Fruit fly (Drosophila melanogaster) ovary, adult (tissue): ENCODE results near the gene Pde1c.

Experiments
- CG17801 ChIP-seq: fragments of 200-800 bp; optimal IDR thresholded peaks from 2 replicates; lab custom pipeline; 2019; ENCODE audit warnings: missing biosample characterization, mild to moderate bottlenecking, missing genetic modification characterization, moderate library complexity; ENCODE audit not compliant: partially characterized antibody

The Pde1c gene

dm6 chr2L:11874232-11874765 is 54.1 kb downstream of the Pde1c start:
- TF ChIP-seq CG17801 = no peak

- TF ChIP-seq CG17801 = no peak
Observed at dm6 chr2L:11870867-11871452, 57.4 kb downstream of the Pde1c start.

DNA sequence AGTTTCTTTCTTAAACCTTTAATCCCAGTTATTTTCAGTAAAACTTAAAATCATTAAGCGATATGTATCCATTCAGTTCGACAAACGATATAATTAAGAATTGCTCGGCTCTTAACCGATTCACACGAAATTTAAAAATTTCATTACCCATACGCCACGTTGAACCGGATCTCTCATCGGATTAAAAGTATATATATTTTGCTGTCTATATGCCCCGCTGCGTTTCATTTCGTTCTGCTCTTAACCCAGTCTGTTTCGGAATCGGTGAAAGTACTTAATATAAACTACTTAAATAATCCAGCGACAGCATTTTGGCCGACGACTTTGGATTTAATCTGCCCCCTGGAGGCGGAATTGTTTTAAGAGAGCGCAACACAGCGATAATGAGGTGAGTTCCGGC is 75.2 kb downstream of the Pde1c start, which contains the start of gene CG42751:
Gene CG42751, plus strand, starts transcription at position 301 of the 400 bp plus-strand sequence.
- no peak for TF ChIP-seq CG17801

- no peak for TF ChIP-seq CG17801
Observed at dm6 chr2L:11849658-11850057, 78.7 kb downstream of the Pde1c start, which contains the start of gene Mal-B2. Gene Mal-B2, plus strand, starts transcription at chr2L:11849958.

DNA sequence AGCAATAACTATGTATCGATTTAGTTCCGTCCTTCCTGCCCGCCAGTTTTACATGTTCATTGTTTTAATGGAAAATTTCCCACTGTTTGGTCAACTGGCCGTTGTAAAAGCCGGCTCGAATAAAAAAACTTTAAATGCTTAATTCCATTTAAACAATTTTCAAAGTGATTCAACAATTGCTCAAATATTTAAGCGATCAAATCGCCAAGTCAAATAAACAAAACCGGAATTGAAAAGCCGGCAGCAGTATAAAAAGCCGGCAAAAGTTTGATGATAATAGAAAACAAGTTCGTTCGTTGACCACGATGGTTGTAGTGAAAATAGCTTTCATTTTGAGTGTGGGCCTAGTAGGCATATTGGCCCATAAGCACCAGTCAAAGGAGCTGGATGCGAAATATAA is 81.4 kb downstream of the Pde1c start, which contains the start of gene Mal-B1:
Gene Mal-B1, plus strand, starts transcription at position 301 of the 400 bp plus-strand sequence.
- TF ChIP-seq CG17801 = no peak

DNA sequence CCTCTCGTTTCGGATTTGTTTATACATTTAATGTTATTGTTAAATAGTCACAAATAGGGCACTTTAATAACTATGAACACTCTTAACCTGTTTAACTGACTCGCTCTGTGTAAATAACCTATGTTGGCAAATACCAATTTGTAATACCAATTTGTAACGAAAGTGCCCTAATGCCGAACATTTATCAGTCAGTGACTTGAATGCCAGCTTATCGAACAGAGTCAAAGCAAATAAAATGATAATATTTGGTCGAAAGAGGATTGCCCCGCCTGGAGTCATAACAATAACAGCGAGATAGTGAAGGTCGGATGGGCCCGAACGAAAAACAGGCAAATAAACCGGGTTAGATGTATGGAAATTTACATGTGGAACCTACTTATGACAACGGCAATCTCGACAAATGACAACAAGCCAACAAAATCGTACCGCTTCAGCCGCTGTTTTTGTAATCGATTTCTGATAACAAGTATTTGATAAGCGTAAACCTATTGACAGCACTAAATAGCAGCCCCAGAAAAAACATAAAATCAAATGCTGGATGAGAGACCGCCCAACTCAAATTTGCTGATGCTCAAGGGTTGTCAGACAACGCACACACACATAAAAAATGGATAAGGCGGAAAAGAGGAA is 83.1 kb downstream of the Pde1c start:
- TF ChIP-seq CG17801 = no peak

- TF ChIP-seq CG17801 = no peak
Observed at dm6 chr2L:11844278-11844677, 84.1 kb downstream of the Pde1c start.

DNA sequence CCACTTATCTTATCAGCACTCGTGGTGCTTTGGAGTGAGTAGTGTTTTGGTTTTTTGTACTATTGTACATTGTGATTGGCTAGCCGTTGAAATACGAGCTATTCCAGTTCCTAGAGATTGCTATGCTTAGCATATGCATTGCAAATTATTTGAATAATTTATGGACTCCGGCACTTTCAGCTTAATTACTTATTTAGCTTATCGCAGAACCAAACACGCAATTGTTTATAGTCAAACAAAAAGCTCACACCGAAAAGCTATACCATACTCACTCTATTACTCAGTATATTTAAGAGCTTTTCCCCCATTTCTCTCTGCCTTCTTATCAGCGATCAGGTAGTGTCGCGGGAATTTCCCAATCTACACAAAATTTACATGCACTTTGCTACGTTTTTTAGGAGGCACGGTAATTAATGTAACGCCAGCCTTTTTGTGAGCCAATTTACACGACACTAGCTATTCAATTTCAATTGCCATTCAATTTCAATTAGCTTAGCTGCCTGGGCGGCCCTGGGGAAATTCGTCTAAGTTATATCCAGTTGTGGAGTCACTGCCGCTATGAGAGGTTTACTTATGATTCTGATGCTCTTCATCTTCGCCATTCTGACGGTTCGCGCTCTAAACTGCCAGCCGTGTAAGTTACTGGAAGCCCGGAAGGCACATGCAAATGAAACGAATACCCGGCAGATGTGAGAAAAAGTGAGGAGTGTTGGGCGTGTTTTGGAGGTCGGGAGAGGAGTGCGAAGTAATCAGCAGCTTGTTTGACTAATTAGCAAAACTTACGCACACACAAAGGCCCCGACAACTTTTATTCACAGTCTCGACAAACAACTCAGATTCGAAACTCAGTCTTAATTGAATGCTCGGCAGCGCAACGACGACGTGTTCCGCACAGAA is 85.8 kb downstream of the Pde1c start, which contains the start of the genes CG44008, CG14933, CG46426 and CG42486:
Gene CG44008, minus strand, starts transcription at position 155 of the 897 bp plus-strand sequence.
Gene CG14933, plus strand, starts transcription at position 538 of the 897 bp plus-strand sequence.
Gene CG46426, plus strand, starts transcription at position 538 of the 897 bp plus-strand sequence.
Gene CG42486, plus strand, starts transcription at position 847 of the 897 bp plus-strand sequence.
- TF ChIP-seq CG17801 = no peak

dm6 chr2L:11841538-11841937 is 86.8 kb downstream of the Pde1c start:
- TF ChIP-seq CG17801 = no peak

DNA sequence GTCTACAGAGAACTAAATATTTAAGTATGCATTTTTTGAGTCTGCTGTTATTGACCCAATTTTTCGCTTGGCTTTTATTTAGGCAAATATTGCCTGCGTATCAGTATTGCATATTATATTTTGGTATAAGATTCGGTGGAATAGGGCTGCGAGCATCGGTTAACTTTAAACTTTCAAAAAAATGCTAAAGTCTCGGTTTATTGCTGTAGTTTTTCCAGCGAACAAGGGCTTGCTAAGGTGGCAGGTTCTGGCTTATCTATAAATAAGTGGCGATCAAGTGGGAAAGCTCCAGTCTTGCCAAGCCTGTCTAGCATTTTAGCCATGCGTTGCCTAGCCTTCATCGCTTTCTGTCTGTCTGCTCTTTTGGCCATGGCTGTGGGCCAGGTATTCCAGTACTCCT is 88.0 kb downstream of the Pde1c start, which contains the start of gene CG31704:
Gene CG31704, plus strand, starts transcription at position 301 of the 400 bp plus-strand sequence.
- no peak for TF ChIP-seq CG17801

- no peak for TF ChIP-seq CG17801
Observed at dm6 chr2L:11839612-11840011, 88.8 kb downstream of the Pde1c start, which contains the start of gene Sfp33A3. Gene Sfp33A3, plus strand, starts transcription at chr2L:11839912.

DNA sequence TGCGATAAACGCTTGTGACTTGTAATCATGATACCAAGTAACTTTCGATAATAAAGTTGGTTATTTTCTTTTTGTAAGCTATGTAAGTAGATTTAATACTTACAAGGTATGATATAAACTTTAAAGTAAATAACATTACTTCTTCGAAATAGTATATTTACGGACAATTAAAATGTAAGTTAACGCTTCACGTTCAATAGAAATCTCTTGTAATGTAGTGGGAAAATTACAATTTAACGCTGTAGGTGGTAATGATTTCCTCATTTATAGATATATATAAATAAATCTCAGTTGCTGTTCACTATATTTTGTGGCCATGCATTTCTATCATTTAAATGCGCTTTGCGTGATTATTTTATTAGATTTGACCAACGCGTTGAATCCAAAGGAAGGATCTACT is 91.0 kb downstream of the Pde1c start, which contains the start of gene Sfp33A2:
Gene Sfp33A2, plus strand, starts transcription at position 301 of the 400 bp plus-strand sequence.
- no peak for TF ChIP-seq CG17801

DNA sequence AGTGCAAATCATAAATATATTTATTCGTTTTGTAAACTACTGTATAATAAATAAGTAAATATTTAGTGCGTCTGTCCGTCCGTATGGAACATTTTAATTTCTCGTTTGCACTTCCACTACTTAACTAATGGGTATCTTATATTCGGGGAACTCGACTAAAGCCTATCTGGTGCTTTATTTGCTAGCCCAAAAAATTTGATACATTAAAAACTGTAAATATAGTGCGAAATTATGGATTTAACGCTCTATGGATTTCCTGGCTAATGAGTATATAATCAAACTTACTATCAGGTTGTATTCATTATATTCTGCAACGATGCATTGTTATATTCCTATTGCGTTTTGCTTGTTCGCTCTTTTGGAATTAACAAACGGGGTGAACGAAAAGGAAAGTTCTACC is 91.4 kb downstream of the Pde1c start, which contains the start of gene Sfp33A4:
Gene Sfp33A4, plus strand, starts transcription at position 301 of the 400 bp plus-strand sequence.
- TF ChIP-seq CG17801 = no peak

dm6 chr2L:11834308-11834707 is 94.1 kb downstream of the Pde1c start, which contains the start of gene CG45012:
Gene CG45012, plus strand, starts transcription at chr2L:11834608.
- TF ChIP-seq CG17801 = no peak

DNA sequence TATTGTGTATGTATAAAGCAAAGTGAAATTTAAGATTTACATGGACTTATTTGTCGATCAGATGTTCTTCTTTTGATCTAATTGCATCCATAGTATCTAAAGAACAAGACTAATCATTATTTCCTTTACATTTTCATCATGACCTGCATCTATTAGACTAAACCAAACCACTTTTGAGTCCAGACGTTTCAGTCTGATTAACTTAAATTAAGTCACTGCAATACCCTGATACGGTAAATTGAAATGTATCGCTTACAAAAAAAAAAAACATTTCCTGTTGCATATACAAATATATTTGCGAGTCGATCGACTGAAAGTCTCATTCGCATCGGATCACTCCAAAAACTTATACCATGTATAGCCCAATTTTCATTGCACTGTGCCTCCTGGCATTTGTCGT is 94.6 kb downstream of the Pde1c start, which contains the start of gene CG45011:
Gene CG45011, plus strand, starts transcription at position 301 of the 400 bp plus-strand sequence.
- no peak for TF ChIP-seq CG17801

dm6 chr2L:11829277-11829676 is 99.1 kb downstream of the Pde1c start, which contains the start of gene esc:
Gene esc, minus strand, starts transcription at chr2L:11829405.
- TF ChIP-seq CG17801 = no peak
